Fruit fly (Drosophila melanogaster) whole organism, embryonic: Measurements from ENCODE around the gene cav.

ENCODE experiments used
- B-H2 ChIP-seq: fragments of 200-800 bp; sonication (Bioruptor generic); optimal IDR thresholded peaks from 2 replicates; lab custom pipeline; 2018; ENCODE audit warnings: missing biosample characterization, mild to moderate bottlenecking, missing genetic modification characterization
- Blimp-1 ChIP-seq: fragments of 200-800 bp; sonication (Bioruptor generic); optimal IDR thresholded peaks from 3 replicates; lab custom pipeline; 2018; ENCODE audit warnings: missing biosample characterization, missing genetic modification characterization, mild to moderate bottlenecking, moderate library complexity, missing genetic modification reagents
- Bteb2 ChIP-seq: fragments of 200-800 bp; sonication (Bioruptor generic); optimal IDR thresholded peaks from 2 replicates; lab custom pipeline; 2016; ENCODE audit warnings: missing biosample characterization, missing genetic modification characterization
- CG10654 ChIP-seq: fragments of 200-800 bp; sonication (Bioruptor generic); optimal IDR thresholded peaks from 2 replicates; lab custom pipeline; 2016; ENCODE audit warnings: missing biosample characterization, missing genetic modification characterization
- CG10979 ChIP-seq: fragments of 200-800 bp; sonication (Bioruptor generic); optimal IDR thresholded peaks from 2 replicates; lab custom pipeline; 2018; ENCODE audit warnings: missing biosample characterization, mild to moderate bottlenecking, missing genetic modification characterization, moderate library complexity
- CG12391 ChIP-seq: fragments of 200-800 bp; sonication (Bioruptor generic); optimal IDR thresholded peaks from 3 replicates; lab custom pipeline; 2018; ENCODE audit warnings: missing biosample characterization, mild to moderate bottlenecking, missing genetic modification characterization, moderate library complexity
- CG1602 ChIP-seq: fragments of 200-800 bp; sonication (Bioruptor generic); optimal IDR thresholded peaks from 3 replicates; lab custom pipeline; 2016; ENCODE audit warnings: missing biosample characterization, missing genetic modification characterization
- CG16813 ChIP-seq: fragments of 200-800 bp; sonication (Bioruptor generic); IDR thresholded peaks from 3 replicates; pipeline ENCODE4 v1.3.6; 2022; ENCODE audit warnings: missing biosample characterization, missing genetic modification characterization; ENCODE audit not compliant: partially characterized antibody
- CG17829 ChIP-seq: fragments of 200-800 bp; optimal IDR thresholded peaks from 2 replicates; lab custom pipeline; 2019; ENCODE audit warnings: missing biosample characterization, mild to moderate bottlenecking, missing genetic modification characterization, moderate library complexity
- CG3407 ChIP-seq: fragments of 200-800 bp; sonication (Bioruptor generic); optimal IDR thresholded peaks from 2 replicates; lab custom pipeline; 2018; ENCODE audit warnings: missing biosample characterization, mild to moderate bottlenecking, missing genetic modification characterization
- CG34376 ChIP-seq: fragments of 200-800 bp; sonication (Bioruptor generic); optimal IDR thresholded peaks from 2 replicates; lab custom pipeline; 2018; ENCODE audit warnings: missing biosample characterization, mild to moderate bottlenecking, missing genetic modification characterization
- CG7556 ChIP-seq: fragments of 200-800 bp; sonication (Bioruptor generic); optimal IDR thresholded peaks from 2 replicates; lab custom pipeline; 2017; ENCODE audit warnings: missing biosample characterization, mild to moderate bottlenecking, missing genetic modification characterization
- CG7987 ChIP-seq: fragments of 200-800 bp; sonication (Bioruptor generic); optimal IDR thresholded peaks from 2 replicates; lab custom pipeline; 2018; ENCODE audit warnings: missing biosample characterization, mild to moderate bottlenecking, missing genetic modification characterization, moderate library complexity
- CrebB ChIP-seq: fragments of 200-800 bp; sonication (Bioruptor generic); optimal IDR thresholded peaks from 3 replicates; lab custom pipeline; 2018; ENCODE audit warnings: missing biosample characterization, mild to moderate bottlenecking, missing genetic modification characterization
- Deaf1 ChIP-seq: fragments of 200-800 bp; optimal IDR thresholded peaks from 3 replicates; lab custom pipeline; 2019; ENCODE audit warnings: missing biosample characterization, mild to moderate bottlenecking, missing genetic modification characterization, moderate library complexity
- Dek ChIP-seq: fragments of 200-800 bp; sonication (Bioruptor generic); optimal IDR thresholded peaks from 3 replicates; lab custom pipeline; 2019; ENCODE audit warnings: missing biosample characterization, mild to moderate bottlenecking, missing genetic modification characterization, moderate library complexity
- Dp ChIP-seq: fragments of 200-800 bp; sonication (Bioruptor generic); optimal IDR thresholded peaks from 2 replicates; lab custom pipeline; 2018; ENCODE audit warnings: missing biosample characterization, mild to moderate bottlenecking, missing genetic modification characterization, moderate library complexity
- E2f1 ChIP-seq: fragments of 200-800 bp; sonication (Bioruptor generic); IDR thresholded peaks from 2 replicates; pipeline ENCODE4 v1.3.6; 2022; ENCODE audit warnings: missing biosample characterization, missing genetic modification characterization
- Hmr ChIP-seq: fragments of 200-800 bp; sonication (Bioruptor generic); optimal IDR thresholded peaks from 3 replicates; lab custom pipeline; 2017; ENCODE audit warnings: mild to moderate bottlenecking, missing biosample characterization, missing genetic modification reagents, missing genetic modification characterization
- Hmx ChIP-seq: fragments of 200-800 bp; sonication (Bioruptor generic); optimal IDR thresholded peaks from 2 replicates; lab custom pipeline; 2016; ENCODE audit warnings: missing biosample characterization, missing genetic modification characterization
- Hr39 ChIP-seq: fragments of >200 bp; optimal IDR thresholded peaks from 2 replicates; lab custom pipeline; 2017
- Jarid2 ChIP-seq: fragments of 200-800 bp; sonication (Bioruptor generic); optimal IDR thresholded peaks from 3 replicates; lab custom pipeline; 2017; ENCODE audit warnings: mild to moderate bottlenecking, missing biosample characterization, missing genetic modification reagents, missing genetic modification characterization
- Kr ChIP-seq: fragments of 200-800 bp; sonication (Bioruptor generic); optimal IDR thresholded peaks from 2 replicates; lab custom pipeline; 2017; ENCODE audit warnings: missing biosample characterization, mild to moderate bottlenecking, missing genetic modification characterization
- Lhr ChIP-seq: fragments of 200-800 bp; sonication (Bioruptor generic); optimal IDR thresholded peaks from 3 replicates; lab custom pipeline; 2017; ENCODE audit warnings: mild to moderate bottlenecking, missing biosample characterization, missing genetic modification reagents, missing genetic modification characterization
- Meics ChIP-seq: fragments of 200-800 bp; sonication (Bioruptor generic); optimal IDR thresholded peaks from 2 replicates; lab custom pipeline; 2017; ENCODE audit warnings: missing biosample characterization, mild to moderate bottlenecking, missing genetic modification characterization
- NC2β ChIP-seq: fragments of 200-800 bp; sonication (Bioruptor generic); optimal IDR thresholded peaks from 2 replicates; lab custom pipeline; 2016; ENCODE audit warnings: missing biosample characterization, missing genetic modification characterization
- Neu2 ChIP-seq: fragments of 200-800 bp; sonication (Bioruptor generic); optimal IDR thresholded peaks from 3 replicates; lab custom pipeline; 2016; ENCODE audit warnings: missing biosample characterization, missing genetic modification characterization, borderline replicate concordance
- Nf-YA ChIP-seq: fragments of 200-800 bp; sonication (Bioruptor generic); IDR thresholded peaks from 2 replicates; pipeline ENCODE4 v1.3.6; 2022; ENCODE audit warnings: missing biosample characterization, missing genetic modification characterization
- Scr ChIP-seq: fragments of 200-800 bp; sonication (Bioruptor generic); IDR thresholded peaks from 2 replicates; pipeline ENCODE4 v1.3.6; 2022; ENCODE audit warnings: missing biosample characterization, missing genetic modification characterization; ENCODE audit not compliant: partially characterized antibody
- ab ChIP-seq: fragments of 200-800 bp; sonication (Bioruptor generic); optimal IDR thresholded peaks from 2 replicates; lab custom pipeline; 2016; ENCODE audit warnings: missing biosample characterization, missing genetic modification characterization
- ac ChIP-seq: fragments of 200-800 bp; sonication (Bioruptor generic); optimal IDR thresholded peaks from 3 replicates; lab custom pipeline; 2017; ENCODE audit warnings: missing biosample characterization, mild to moderate bottlenecking, missing genetic modification characterization
- ase ChIP-seq: fragments of 200-800 bp; sonication (Bioruptor generic); IDR thresholded peaks from 3 replicates; pipeline ENCODE4 v1.3.6; 2022; ENCODE audit warnings: missing biosample characterization, missing genetic modification characterization
- bsh ChIP-seq, 2 experiments: fragments of 200-800 bp; sonication (Bioruptor generic); optimal IDR thresholded peaks; 2 replicates each; lab custom pipeline; 2017 to 2018; ENCODE audit warnings: mild to moderate bottlenecking in 2 of 2, missing biosample characterization in 2 of 2, missing genetic modification characterization in 2 of 2, moderate library complexity in 1 of 2
- chm ChIP-seq: fragments of 200-800 bp; sonication (Bioruptor generic); IDR thresholded peaks from 2 replicates; pipeline ENCODE4 v1.3.6; 2022; ENCODE audit warnings: missing biosample characterization, missing genetic modification characterization
- dm ChIP-seq: fragments of 200-800 bp; sonication (Bioruptor generic); optimal IDR thresholded peaks from 3 replicates; lab custom pipeline; 2016; ENCODE audit warnings: missing biosample characterization, missing genetic modification characterization
- eyg ChIP-seq: fragments of 200-800 bp; sonication (Bioruptor generic); optimal IDR thresholded peaks from 3 replicates; lab custom pipeline; 2016; ENCODE audit warnings: missing biosample characterization, missing genetic modification characterization
- gcm2 ChIP-seq: fragments of 200-800 bp; sonication (Bioruptor generic); optimal IDR thresholded peaks from 2 replicates; lab custom pipeline; 2016; ENCODE audit warnings: missing biosample characterization, missing genetic modification characterization
- gsb ChIP-seq: fragments of 200-800 bp; sonication (Bioruptor generic); IDR thresholded peaks from 2 replicates; pipeline ENCODE4 v1.3.6; 2022; ENCODE audit warnings: missing biosample characterization, missing genetic modification characterization
- gt ChIP-seq: fragments of 200-800 bp; sonication (Bioruptor generic); IDR thresholded peaks from 2 replicates; pipeline ENCODE4 v1.3.6; 2022; ENCODE audit warnings: missing biosample characterization, missing genetic modification characterization
- her ChIP-seq: fragments of 200-800 bp; sonication (Bioruptor generic); optimal IDR thresholded peaks from 2 replicates; lab custom pipeline; 2016; ENCODE audit warnings: missing biosample characterization, missing genetic modification characterization
- jing ChIP-seq: fragments of 200-800 bp; sonication (Bioruptor generic); optimal IDR thresholded peaks from 2 replicates; lab custom pipeline; 2018; ENCODE audit warnings: missing biosample characterization, mild to moderate bottlenecking, missing genetic modification characterization
- lab ChIP-seq: fragments of 200-800 bp; sonication (Bioruptor generic); optimal IDR thresholded peaks from 3 replicates; lab custom pipeline; 2017; ENCODE audit warnings: missing biosample characterization, missing genetic modification characterization, mild to moderate bottlenecking, moderate library complexity, missing genetic modification reagents
- lmd ChIP-seq: fragments of 200-800 bp; sonication (Bioruptor generic); IDR thresholded peaks from 2 replicates; pipeline ENCODE4 v1.3.6; 2022; ENCODE audit warnings: missing biosample characterization, missing genetic modification characterization
- peb ChIP-seq: fragments of 200-800 bp; sonication (Bioruptor generic); IDR thresholded peaks from 2 replicates; pipeline ENCODE4 v1.3.6; 2022; ENCODE audit warnings: missing biosample characterization, missing genetic modification characterization
- pho ChIP-seq: fragments of 200-800 bp; sonication (Bioruptor generic); optimal IDR thresholded peaks from 2 replicates; lab custom pipeline; 2016; ENCODE audit warnings: missing biosample characterization, missing genetic modification characterization
- pum ChIP-seq: fragments of 200-800 bp; sonication (Bioruptor generic); optimal IDR thresholded peaks from 2 replicates; lab custom pipeline; 2016; ENCODE audit warnings: missing biosample characterization, missing genetic modification characterization
- repo ChIP-seq: fragments of 200-800 bp; sonication (Bioruptor generic); optimal IDR thresholded peaks from 2 replicates; lab custom pipeline; 2016; ENCODE audit warnings: missing biosample characterization, missing genetic modification characterization
- sim ChIP-seq: fragments of 200-800 bp; sonication (Bioruptor generic); IDR thresholded peaks from 2 replicates; pipeline ENCODE4 v1.3.6; 2022; ENCODE audit warnings: missing biosample characterization, missing genetic modification characterization
- sr ChIP-seq: fragments of 200-800 bp; sonication (Bioruptor generic); IDR thresholded peaks from 3 replicates; pipeline ENCODE4 v1.3.6; 2022; ENCODE audit warnings: missing biosample characterization, missing genetic modification characterization
- stwl ChIP-seq: fragments of 200-800 bp; sonication (Bioruptor generic); optimal IDR thresholded peaks from 3 replicates; lab custom pipeline; 2018; ENCODE audit warnings: missing biosample characterization, mild to moderate bottlenecking, missing genetic modification characterization, moderate library complexity
- wek ChIP-seq: fragments of 200-800 bp; sonication (Bioruptor generic); optimal IDR thresholded peaks from 3 replicates; lab custom pipeline; 2018; ENCODE audit warnings: missing biosample characterization, mild to moderate bottlenecking, missing genetic modification characterization, moderate library complexity

cav gene

DNA sequence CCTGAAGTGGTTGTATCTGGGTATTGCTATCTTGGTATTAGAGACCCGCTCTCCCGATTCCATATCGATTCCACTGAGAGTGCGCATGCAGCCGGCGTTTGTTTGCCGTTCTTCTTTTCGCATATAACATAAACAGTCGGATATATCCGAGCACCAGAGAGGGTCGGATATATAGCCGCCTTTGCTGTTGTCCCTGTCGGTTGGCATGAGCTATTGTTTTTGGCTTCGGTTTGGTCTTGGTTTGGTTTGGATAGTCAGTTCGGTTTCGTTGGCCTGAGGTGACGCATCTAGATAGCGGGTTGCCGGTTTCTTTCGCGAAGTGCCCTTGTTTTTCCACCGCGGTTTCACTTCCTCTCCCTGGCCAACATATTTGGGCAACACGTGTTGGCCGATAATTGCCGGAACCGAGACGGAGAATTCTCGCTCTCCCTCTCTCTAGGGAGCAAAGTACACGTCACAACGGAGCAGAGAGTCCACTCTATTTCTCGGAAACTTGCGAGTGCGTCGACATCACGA is 51.9 kb downstream of the cav start, which contains the start of gene Orct2 (continued):
- peak; percentile 66 for TF ChIP-seq CG34376
- no peak for TF ChIP-seq CG12391 (tag; lab: Kevin White, UChicago)
- TF ChIP-seq ac (GFP tag; lab: Kevin White, UChicago) = no peak
- peak; percentile 6 for TF ChIP-seq repo
- no peak for TF ChIP-seq Bteb2 (GFP tag; lab: Kevin White, UChicago)
- no peak for TF ChIP-seq Lhr (GFP tag; lab: Kevin White, UChicago)
- TF ChIP-seq lab (GFP tag; lab: Kevin White, UChicago) = peak; percentile 68
- peak; percentile 95 for TF ChIP-seq Deaf1 (tag; lab: Kevin White, UChicago)
- no peak for TF ChIP-seq CG7556 (GFP tag; lab: Kevin White, UChicago)
- TF ChIP-seq ab (GFP tag; lab: Kevin White, UChicago) = no peak
- TF ChIP-seq Neu2 = no peak
- no peak for TF ChIP-seq CG16813 (GFP tag; lab: Robert Waterston, UW)
- TF ChIP-seq peb (GFP tag; lab: Robert Waterston, UW) = no peak
- peak; percentile 53 for TF ChIP-seq Hmr (GFP tag; lab: Kevin White, UChicago)
- TF ChIP-seq Blimp-1 (GFP tag; lab: Kevin White, UChicago) = no peak
- TF ChIP-seq bsh (GFP tag; optimal IDR thresholded peaks at IDR 0.05; lab: Kevin White, UChicago) = peak in 1 of 2 experiments; percentile 9
- TF ChIP-seq dm = peak; percentile 41
- TF ChIP-seq pum (GFP tag; lab: Kevin White, UChicago) = no peak
- peak; percentile 8 for TF ChIP-seq her (GFP tag; lab: Kevin White, UChicago)
- TF ChIP-seq sr (GFP tag; lab: Robert Waterston, UW) = no peak
- no peak for TF ChIP-seq pho
- peak; percentile 17 for TF ChIP-seq Meics (GFP tag; lab: Kevin White, UChicago)
- TF ChIP-seq CG3407 (GFP tag; lab: Kevin White, UChicago) = no peak
- TF ChIP-seq CG7987 (GFP tag; lab: Kevin White, UChicago) = no peak
- TF ChIP-seq sim (GFP tag; lab: Robert Waterston, UW) = no peak
- no peak for TF ChIP-seq gsb (GFP tag; lab: Robert Waterston, UW)
- no peak; the same call in 1 of the 2 replicates for TF ChIP-seq chm (GFP tag; lab: Robert Waterston, UW)
- TF ChIP-seq B-H2 (GFP tag; lab: Kevin White, UChicago) = peak; percentile 37
- TF ChIP-seq E2f1 (GFP tag; lab: Robert Waterston, UW) = no peak
- no peak for TF ChIP-seq Hr39
- TF ChIP-seq Hmx = no peak
- TF ChIP-seq ase = no peak
- TF ChIP-seq CG17829 (tag; lab: Kevin White, UChicago) = no peak
- TF ChIP-seq Jarid2 (GFP tag; lab: Kevin White, UChicago) = peak; percentile 84
- TF ChIP-seq Nf-YA (GFP tag; lab: Robert Waterston, UW) = no peak
- TF ChIP-seq CrebB (tag; lab: Kevin White, UChicago) = no peak
- TF ChIP-seq wek = no peak
- no peak for TF ChIP-seq NC2β
- no peak for TF ChIP-seq Dek (tag; lab: Kevin White, UChicago)
- TF ChIP-seq CG10979 = no peak
- no peak for TF ChIP-seq lmd (GFP tag; lab: Robert Waterston, UW)
- TF ChIP-seq gcm2 (GFP tag; lab: Kevin White, UChicago) = no peak
- no peak for TF ChIP-seq CG1602 (GFP tag; lab: Kevin White, UChicago)
- no peak for TF ChIP-seq gt (GFP tag; lab: Robert Waterston, UW)
- TF ChIP-seq CG10654 (GFP tag; lab: Kevin White, UChicago) = no peak
- TF ChIP-seq Kr (GFP tag; lab: Kevin White, UChicago) = peak; percentile 23
- no peak for TF ChIP-seq stwl (tag; lab: Kevin White, UChicago)
- no peak for TF ChIP-seq jing
- peak; percentile 29; the same call in 1 of the 2 replicates for TF ChIP-seq Scr
- no peak for TF ChIP-seq Dp
- no peak for TF ChIP-seq eyg (GFP tag; lab: Kevin White, UChicago)
